Fruit fly (Drosophila melanogaster): ENCODE results near the gene Ppm1.
A peak's percentile ranks its signal among the peaks of the same experiment; 100 is the strongest.

Gene Ppm1

dm6 chr3L:550082-550827 lies 30.9 kb upstream of the Ppm1 start (continued):
- TF ChIP-seq OdsH (GFP tag; optimal IDR thresholded peaks at IDR 0.05) (peak; percentile 68), Gug (GFP tag; IDR thresholded peaks at IDR 0.05) (no peak), CG10669 (GFP tag; optimal IDR thresholded peaks at IDR 0.05) (peak; percentile 58), CG16779 (tag; optimal IDR thresholded peaks at IDR 0.05) (no peak), Sox15 (GFP tag; optimal IDR thresholded peaks at IDR 0.05) (peak; percentile 48), Hr38 (GFP tag; optimal IDR thresholded peaks at IDR 0.05) (no peak), CG6276 (GFP tag; optimal IDR thresholded peaks at IDR 0.05) (peak; percentile 67), dac (GFP tag; optimal IDR thresholded peaks at IDR 0.05) (peak; percentile 15), ss (GFP tag; optimal IDR thresholded peaks at IDR 0.05) (peak; percentile 29 to 73), CG15336 (GFP tag; IDR thresholded peaks at IDR 0.05) (peak; percentile 40; the same call in 1 of the 2 replicates), lz (GFP tag; optimal IDR thresholded peaks at IDR 0.05) (peak; percentile 71), Eip75B (GFP tag; optimal IDR thresholded peaks at IDR 0.05) (peak; percentile 70), CG34406 (GFP tag; optimal IDR thresholded peaks at IDR 0.05) (peak; percentile 70), Hr4 (GFP tag; optimal IDR thresholded peaks at IDR 0.05) (peak; percentile 49), CG1621 (tag; optimal IDR thresholded peaks at IDR 0.05) (no peak), vri (GFP tag; optimal IDR thresholded peaks at IDR 0.05) (peak; percentile 17), CG32006 (GFP tag; optimal IDR thresholded peaks at IDR 0.05) (peak; percentile 76), achi (GFP tag; optimal IDR thresholded peaks at IDR 0.05) (peak; percentile 70), CG3919 (GFP tag; optimal IDR thresholded peaks at IDR 0.05) (peak; percentile 69), CG11762 (GFP tag; optimal IDR thresholded peaks at IDR 0.05; ENCODE audit: insufficient read depth) (no peak), fd85E (GFP tag; optimal IDR thresholded peaks at IDR 0.05) (no peak), CG6792 (GFP tag; optimal IDR thresholded peaks at IDR 0.05) (peak; percentile 60), CG10631 (GFP tag; optimal IDR thresholded peaks at IDR 0.05) (peak; percentile 74), CG6808 (GFP tag; optimal IDR thresholded peaks at IDR 0.05) (peak; percentile 67), Smox (GFP tag; optimal IDR thresholded peaks at IDR 0.05) (peak; percentile 77), CG11902 (GFP tag; optimal IDR thresholded peaks at IDR 0.05) (peak; percentile 59), CG8119 (GFP tag; IDR thresholded peaks at IDR 0.05) (peak; percentile 69), CG7368 (GFP tag; optimal IDR thresholded peaks at IDR 0.05) (peak; percentile 7), net (GFP tag; optimal IDR thresholded peaks at IDR 0.05) (peak; percentile 45), CG8319 (GFP tag; optimal IDR thresholded peaks at IDR 0.05) (peak; percentile 50), salr (GFP tag; optimal IDR thresholded peaks at IDR 0.05) (peak in 1 of 2 experiments; percentile 59), dsx (GFP tag; optimal IDR thresholded peaks at IDR 0.05; ENCODE audit: poor library complexity, severe bottlenecking) (no peak)

- TF ChIP-seq salr (GFP tag; optimal IDR thresholded peaks at IDR 0.05) (no peak), CG11762 (GFP tag; optimal IDR thresholded peaks at IDR 0.05; ENCODE audit: insufficient read depth) (no peak), CG16779 (tag; optimal IDR thresholded peaks at IDR 0.05) (no peak), esn (GFP tag; optimal IDR thresholded peaks at IDR 0.05) (no peak), topi (GFP tag; optimal IDR thresholded peaks at IDR 0.05) (no peak), CG3919 (GFP tag; optimal IDR thresholded peaks at IDR 0.05) (no peak), CG15336 (GFP tag; IDR thresholded peaks at IDR 0.05) (no peak), net (GFP tag; optimal IDR thresholded peaks at IDR 0.05) (no peak), CG4318 (GFP tag; optimal IDR thresholded peaks at IDR 0.05) (no peak), Hr4 (GFP tag; optimal IDR thresholded peaks at IDR 0.05) (no peak), Gug (GFP tag; IDR thresholded peaks at IDR 0.05) (no peak), pdm3 (GFP tag; optimal IDR thresholded peaks at IDR 0.05) (no peak), spab (GFP tag; optimal IDR thresholded peaks at IDR 0.05) (no peak), Hr38 (GFP tag; optimal IDR thresholded peaks at IDR 0.05) (no peak), Sox15 (GFP tag; optimal IDR thresholded peaks at IDR 0.05) (no peak)
Observed at dm6 chr3L:550828-551094, 30.4 kb upstream of the Ppm1 start.

dm6 chr3L:551844-552243 lies 29.3 kb upstream of the Ppm1 start:
- no peak for TF ChIP-seq fd85E (GFP tag; optimal IDR thresholded peaks at IDR 0.05)
- TF ChIP-seq CG11294 (GFP tag; IDR thresholded peaks at IDR 0.05) = no peak
- no peak for TF ChIP-seq topi (GFP tag; optimal IDR thresholded peaks at IDR 0.05)
- no peak for TF ChIP-seq salr (GFP tag; optimal IDR thresholded peaks at IDR 0.05)
- no peak for TF ChIP-seq esn (GFP tag; optimal IDR thresholded peaks at IDR 0.05)
- no peak for TF ChIP-seq CG31627 (GFP tag; optimal IDR thresholded peaks at IDR 0.05)
- TF ChIP-seq CG1621 (tag; optimal IDR thresholded peaks at IDR 0.05) = no peak
- TF ChIP-seq cyc (GFP tag; optimal IDR thresholded peaks at IDR 0.05) = no peak
- TF ChIP-seq fd59A (GFP tag; optimal IDR thresholded peaks at IDR 0.05) = no peak
- TF ChIP-seq Hr38 (GFP tag; optimal IDR thresholded peaks at IDR 0.05) = no peak
- TF ChIP-seq Sox102F (GFP tag; optimal IDR thresholded peaks at IDR 0.05) = no peak
- no peak for TF ChIP-seq CG6163 (GFP tag; IDR thresholded peaks at IDR 0.05)
- no peak for TF ChIP-seq CG3919 (GFP tag; optimal IDR thresholded peaks at IDR 0.05)
- no peak for TF ChIP-seq CG9139 (GFP tag; optimal IDR thresholded peaks at IDR 0.05)
- no peak for TF ChIP-seq CG6808 (GFP tag; optimal IDR thresholded peaks at IDR 0.05)
- TF ChIP-seq achi (GFP tag; optimal IDR thresholded peaks at IDR 0.05) = no peak
